Worm (Caenorhabditis elegans) whole organism, young adult: ENCODE measurements around the gene C26G2.2.

Experiments used
- B0035.1 ChIP-seq: sonication (generic microtip); optimal IDR thresholded peaks from 2 replicates; lab custom pipeline; 2016; ENCODE audit warnings: missing genetic modification characterization, mild to moderate bottlenecking, missing compliant biosample characterization, missing genotype, missing genetic modification reagents
- F22D6.2 ChIP-seq: sonication (generic microtip); optimal IDR thresholded peaks from 2 replicates; lab custom pipeline; 2016; ENCODE audit warnings: mild to moderate bottlenecking, missing genetic modification characterization, missing compliant biosample characterization
- madf-10 ChIP-seq: sonication (generic microtip); optimal IDR thresholded peaks from 2 replicates; lab custom pipeline; 2016; ENCODE audit warnings: mild to moderate bottlenecking, missing genetic modification characterization, missing compliant biosample characterization

ce11 chrX:14639941-14640340 is 24.2 kb upstream of the C26G2.2 start:
- TF ChIP-seq F22D6.2 (tag; lab: Kevin White, UChicago) (no peak), madf-10 (tag; lab: Kevin White, UChicago) (no peak), B0035.1 (tag; lab: Kevin White, UChicago) (no peak)
